Fruit fly (Drosophila melanogaster) Kc167 (cell line): Measurements from ENCODE around the gene CG10657.

Source experiments
- psq ChIP-seq: fragments of >200 bp; optimal IDR thresholded peaks from 2 replicates; lab custom pipeline; 2017; ENCODE audit warnings: missing external identifiers
- ttk ChIP-seq: sonication (Bioruptor generic); optimal IDR thresholded peaks from 2 replicates; lab custom pipeline; 2017; ENCODE audit warnings: missing external identifiers

dm6 chr3L:12514762-12515215, 17.8 kb upstream of the CG10657 start, which contains the start of the genes sti and tral:
- TF ChIP-seq psq (lab: Kevin White, UChicago) (no peak), ttk (no peak)
